Fruit fly (Drosophila melanogaster) whole organism: ENCODE measurements around the gene CG33654.

Experiments used
- CG8478 ChIP-seq: fragments of >200 bp; optimal IDR thresholded peaks from 2 replicates; lab custom pipeline; 2018; ENCODE audit warnings: inconsistent platforms
- Dll ChIP-seq: fragments of >200 bp; optimal IDR thresholded peaks from 2 replicates; lab custom pipeline; 2017
- EcR ChIP-seq, 2 experiments: fragments of >200 bp; optimal IDR thresholded peaks; 2 replicates each; lab custom pipeline; 2017; ENCODE audit warnings: missing biosample characterization in 2 of 2, missing genetic modification characterization in 2 of 2, missing genetic modification reagents in 2 of 2
- pan ChIP-seq: fragments of >200 bp; optimal IDR thresholded peaks from 2 replicates; lab custom pipeline; 2017
- psq ChIP-seq: fragments of >200 bp; optimal IDR thresholded peaks from 2 replicates; lab custom pipeline; 2017
- usp ChIP-seq: fragments of >200 bp; optimal IDR thresholded peaks from 2 replicates; lab custom pipeline; 2017; ENCODE audit warnings: missing biosample characterization, missing genetic modification characterization, mixed read lengths

- TF ChIP-seq EcR (GFP tag; optimal IDR thresholded peaks at IDR 0.05; lab: Kevin White, UChicago) (no peak), usp (GFP tag; lab: Kevin White, UChicago) (no peak), pan (no peak), CG8478 (lab: Kevin White, UChicago) (no peak), Dll (no peak), psq (no peak)
Observed at dm6 chr3R:9620278-9620677, 37.3 kb upstream of the CG33654 start.
